Worm (Caenorhabditis elegans): Measurements from ENCODE around the gene C05B5.11.

DNA sequence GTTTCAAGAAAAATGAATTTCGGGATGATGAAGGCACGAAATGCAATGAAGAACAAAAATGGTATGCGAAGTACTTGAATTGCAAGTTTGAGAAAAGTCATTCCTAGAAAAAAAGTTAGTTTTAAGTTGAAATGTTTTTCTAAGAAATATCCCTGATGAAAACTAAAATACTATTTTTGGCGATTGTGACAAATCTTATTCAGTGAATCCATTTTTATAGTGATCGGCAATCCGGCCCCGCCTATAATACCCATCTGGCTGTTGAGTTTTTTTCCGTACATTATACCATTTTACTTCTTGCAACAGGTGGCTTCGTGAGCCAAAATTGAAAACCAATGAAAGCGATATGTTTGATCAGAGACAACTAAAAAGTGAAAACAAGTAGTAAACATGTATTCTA lies 5.1 kb upstream of the C05B5.11 start, which contains the start of gene C05B5.17:
- TF ChIP-seq flt-1 (GFP tag; IDR thresholded peaks at IDR 0.05) (no peak), cog-1 (tag; optimal IDR thresholded peaks at IDR 0.05) (no peak), T22C8.4 (GFP tag; IDR thresholded peaks at IDR 0.05) (no peak), ref-1 (GFP tag; conservative IDR thresholded peaks at IDR 0.05) (no peak), tab-1 (GFP tag; IDR thresholded peaks at IDR 0.05) (no peak), ztf-23 (GFP tag; IDR thresholded peaks at IDR 0.05) (no peak), klf-2 (GFP tag; conservative IDR thresholded peaks at IDR 0.05) (no peak), med-1 (GFP tag; optimal IDR thresholded peaks at IDR 0.05; ENCODE audit: insufficient read depth) (no peak), ztf-29 (GFP tag; IDR thresholded peaks at IDR 0.05) (no peak)
